Fruit fly (Drosophila melanogaster) whole organism, adult: ENCODE data around the gene wry.

Experiments
- CG11617 ChIP-seq: fragments of 200-800 bp; sonication (Bioruptor generic); optimal IDR thresholded peaks from 2 replicates; lab custom pipeline; 2017; ENCODE audit warnings: mild to moderate bottlenecking, missing biosample characterization, missing genetic modification reagents, missing genetic modification characterization
- CG12768 ChIP-seq: fragments of 200-800 bp; sonication (Bioruptor generic); optimal IDR thresholded peaks from 2 replicates; lab custom pipeline; 2017; ENCODE audit warnings: missing biosample characterization, missing genetic modification characterization, mild to moderate bottlenecking, moderate library complexity, missing genetic modification reagents
- CG14711 ChIP-seq: fragments of 200-800 bp; sonication (Bioruptor generic); optimal IDR thresholded peaks from 2 replicates; lab custom pipeline; 2018; ENCODE audit warnings: missing biosample characterization, mild to moderate bottlenecking, missing genetic modification characterization, moderate library complexity
- CG1620 ChIP-seq: fragments of 200-800 bp; sonication (Bioruptor generic); optimal IDR thresholded peaks from 2 replicates; lab custom pipeline; 2016; ENCODE audit warnings: missing biosample characterization, missing genetic modification characterization
- CG33017 ChIP-seq: fragments of 200-800 bp; sonication (Bioruptor generic); optimal IDR thresholded peaks from 2 replicates; lab custom pipeline; 2018; ENCODE audit warnings: missing biosample characterization, mild to moderate bottlenecking, missing genetic modification characterization, moderate library complexity
- CG5204 ChIP-seq: fragments of 200-800 bp; sonication (Bioruptor generic); optimal IDR thresholded peaks from 2 replicates; lab custom pipeline; 2016; ENCODE audit warnings: missing biosample characterization, missing genetic modification characterization
- CG7045 ChIP-seq: fragments of 200-800 bp; sonication (Bioruptor generic); optimal IDR thresholded peaks from 2 replicates; lab custom pipeline; 2017; ENCODE audit warnings: missing biosample characterization, mild to moderate bottlenecking, missing genetic modification characterization
- CG7101 ChIP-seq: fragments of 200-800 bp; sonication (Bioruptor generic); optimal IDR thresholded peaks from 2 replicates; lab custom pipeline; 2018; ENCODE audit warnings: missing biosample characterization, mild to moderate bottlenecking, missing genetic modification characterization, moderate library complexity
- Clk ChIP-seq: fragments of 200-800 bp; sonication (Bioruptor generic); optimal IDR thresholded peaks from 2 replicates; lab custom pipeline; 2017; ENCODE audit warnings: missing biosample characterization, missing genetic modification characterization
- Crg-1 ChIP-seq: fragments of 200-800 bp; sonication (Bioruptor generic); optimal IDR thresholded peaks from 2 replicates; lab custom pipeline; 2016; ENCODE audit warnings: missing biosample characterization, missing genetic modification characterization
- Hr96 ChIP-seq: fragments of 200-800 bp; sonication (Bioruptor generic); optimal IDR thresholded peaks from 2 replicates; lab custom pipeline; 2016; ENCODE audit warnings: missing biosample characterization, missing genetic modification characterization
- Mnt ChIP-seq: fragments of 200-800 bp; sonication (Bioruptor generic); optimal IDR thresholded peaks from 2 replicates; lab custom pipeline; 2016; ENCODE audit warnings: missing biosample characterization, mild to moderate bottlenecking, missing genetic modification characterization
- bab1 ChIP-seq: fragments of 200-800 bp; sonication (Bioruptor generic); optimal IDR thresholded peaks from 3 replicates; lab custom pipeline; 2019; ENCODE audit warnings: missing biosample characterization, mild to moderate bottlenecking, missing genetic modification characterization, moderate library complexity
- cic ChIP-seq: fragments of 200-800 bp; sonication (Bioruptor generic); optimal IDR thresholded peaks from 2 replicates; lab custom pipeline; 2017; ENCODE audit warnings: missing biosample characterization, mild to moderate bottlenecking, missing genetic modification characterization, moderate library complexity
- cnc ChIP-seq, 2 experiments: fragments of >200 bp; optimal IDR thresholded peaks; 2 replicates each; lab custom pipeline; 2017
- kay ChIP-seq: fragments of 200-800 bp; sonication (Bioruptor generic); peaks from one replicate; lab custom pipeline; 2016; ENCODE audit warnings: missing biosample characterization, missing genetic modification characterization, borderline replicate concordance
- ovo ChIP-seq: fragments of 200-800 bp; sonication (Bioruptor generic); optimal IDR thresholded peaks from 2 replicates; lab custom pipeline; 2016; ENCODE audit warnings: missing biosample characterization, missing genetic modification characterization
- pad ChIP-seq: fragments of 200-800 bp; sonication (Bioruptor generic); optimal IDR thresholded peaks from 3 replicates; lab custom pipeline; 2017; ENCODE audit warnings: missing biosample characterization, missing genetic modification characterization, mild to moderate bottlenecking, moderate library complexity, missing genetic modification reagents
- tj ChIP-seq: fragments of 200-800 bp; sonication (Bioruptor generic); optimal IDR thresholded peaks from 3 replicates; lab custom pipeline; 2017; ENCODE audit warnings: missing biosample characterization, mild to moderate bottlenecking, missing genetic modification characterization, moderate library complexity
- toe ChIP-seq: fragments of 200-800 bp; sonication (Bioruptor generic); optimal IDR thresholded peaks from 2 replicates; lab custom pipeline; 2016; ENCODE audit warnings: missing biosample characterization, missing genetic modification characterization

wry gene

dm6 chr2L:1823231-1823630, 13.1 kb upstream of the wry start, which contains the start of gene CG31933:
Gene CG31933, minus strand, starts transcription at chr2L:1823331.
- TF ChIP-seq CG5204 (GFP tag; lab: Kevin White, UChicago): no peak
- no peak for TF ChIP-seq cic (GFP tag; lab: Kevin White, UChicago)
- TF ChIP-seq CG1620 (GFP tag; lab: Kevin White, UChicago): no peak
- TF ChIP-seq toe (GFP tag; lab: Kevin White, UChicago): no peak
- TF ChIP-seq ovo (GFP tag; lab: Kevin White, UChicago): no peak
- TF ChIP-seq Mnt (GFP tag; lab: Kevin White, UChicago): no peak
- no peak for TF ChIP-seq CG7101 (tag; lab: Kevin White, UChicago)
- TF ChIP-seq bab1 (GFP tag; lab: Kevin White, UChicago): no peak
- TF ChIP-seq Hr96 (GFP tag; lab: Kevin White, UChicago): no peak
- TF ChIP-seq Crg-1 (GFP tag; lab: Kevin White, UChicago): no peak
- TF ChIP-seq pad (GFP tag; lab: Kevin White, UChicago): no peak
- TF ChIP-seq CG11617 (GFP tag; lab: Kevin White, UChicago): no peak
- TF ChIP-seq kay (GFP tag; lab: Kevin White, UChicago): no peak
- no peak for TF ChIP-seq tj
- TF ChIP-seq cnc (optimal IDR thresholded peaks at IDR 0.05; lab: Kevin White, UChicago): no peak
- no peak for TF ChIP-seq CG7045
- TF ChIP-seq CG14711: no peak
- no peak for TF ChIP-seq Clk (GFP tag; lab: Kevin White, UChicago)
- TF ChIP-seq CG33017: no peak
- TF ChIP-seq CG12768 (GFP tag; lab: Kevin White, UChicago): no peak

DNA sequence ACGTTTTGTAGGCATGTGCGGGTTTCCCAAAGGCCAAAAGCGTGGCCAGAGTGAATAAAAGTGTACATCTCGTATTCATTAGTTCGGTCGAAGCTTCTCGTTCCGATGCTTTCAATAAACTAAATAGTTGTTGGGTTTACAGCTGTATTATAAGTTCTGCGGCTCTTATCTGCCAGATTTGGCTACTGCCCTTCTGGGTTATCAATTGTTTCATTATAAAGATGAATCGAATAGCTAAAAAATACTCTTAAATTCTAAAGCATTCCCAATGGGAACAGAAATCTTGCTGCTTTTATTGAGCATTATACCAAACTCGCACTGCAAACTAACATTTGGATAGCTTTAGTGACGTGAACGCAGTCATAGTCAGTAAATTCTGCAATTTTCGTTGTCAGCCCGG, 9.9 kb upstream of the wry start, which contains the start of gene CG31664:
Gene CG31664 (minus strand): TSS at position 101 of the 400 bp plus-strand sequence.
- TF ChIP-seq tj (no peak), pad (GFP tag; lab: Kevin White, UChicago) (no peak), Crg-1 (GFP tag; lab: Kevin White, UChicago) (no peak), CG12768 (GFP tag; lab: Kevin White, UChicago) (no peak), CG1620 (GFP tag; lab: Kevin White, UChicago) (no peak), CG14711 (no peak), cic (GFP tag; lab: Kevin White, UChicago) (no peak), ovo (GFP tag; lab: Kevin White, UChicago) (no peak), CG33017 (no peak), CG11617 (GFP tag; lab: Kevin White, UChicago) (no peak), CG7045 (no peak)

DNA sequence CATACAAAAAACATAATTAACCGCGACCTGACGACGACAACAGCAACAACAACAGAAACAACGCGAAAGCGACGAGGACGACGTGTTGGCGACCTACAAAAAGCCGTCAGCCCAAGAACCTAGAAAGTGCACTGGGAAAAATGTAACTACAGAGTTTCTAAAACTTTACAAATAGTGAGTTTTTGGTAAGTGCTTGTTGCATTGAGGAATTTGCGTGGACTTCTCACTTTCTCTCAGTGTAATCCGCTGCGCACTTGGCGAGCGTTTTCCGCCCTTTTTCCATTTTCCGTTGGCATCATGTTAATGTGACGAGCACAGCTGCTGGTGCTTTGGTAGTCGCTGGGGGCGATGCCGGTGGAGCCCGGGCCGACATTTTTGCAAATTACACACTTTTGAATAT, 8.1 kb upstream of the wry start:
- TF ChIP-seq Clk (GFP tag; lab: Kevin White, UChicago) (no peak), CG5204 (GFP tag; lab: Kevin White, UChicago) (no peak), CG33017 (no peak), kay (GFP tag; lab: Kevin White, UChicago) (no peak), cic (GFP tag; lab: Kevin White, UChicago) (no peak), CG1620 (GFP tag; lab: Kevin White, UChicago) (no peak), bab1 (GFP tag; lab: Kevin White, UChicago) (no peak), CG14711 (no peak), CG12768 (GFP tag; lab: Kevin White, UChicago) (no peak), CG11617 (GFP tag; lab: Kevin White, UChicago) (no peak), cnc (optimal IDR thresholded peaks at IDR 0.05; lab: Kevin White, UChicago) (no peak), Crg-1 (GFP tag; lab: Kevin White, UChicago) (no peak), pad (GFP tag; lab: Kevin White, UChicago) (no peak), Hr96 (GFP tag; lab: Kevin White, UChicago) (no peak), ovo (GFP tag; lab: Kevin White, UChicago) (no peak), CG7101 (tag; lab: Kevin White, UChicago) (no peak), tj (no peak)

- TF ChIP-seq bab1 (GFP tag; lab: Kevin White, UChicago) (no peak), CG7101 (tag; lab: Kevin White, UChicago) (no peak), Clk (GFP tag; lab: Kevin White, UChicago) (no peak), CG33017 (no peak), Crg-1 (GFP tag; lab: Kevin White, UChicago) (no peak)
Observed at dm6 chr2L:1832465-1832864, 3.9 kb upstream of the wry start, which contains the start of gene c-cup. Gene c-cup, minus strand, starts transcription at chr2L:1832565.

DNA sequence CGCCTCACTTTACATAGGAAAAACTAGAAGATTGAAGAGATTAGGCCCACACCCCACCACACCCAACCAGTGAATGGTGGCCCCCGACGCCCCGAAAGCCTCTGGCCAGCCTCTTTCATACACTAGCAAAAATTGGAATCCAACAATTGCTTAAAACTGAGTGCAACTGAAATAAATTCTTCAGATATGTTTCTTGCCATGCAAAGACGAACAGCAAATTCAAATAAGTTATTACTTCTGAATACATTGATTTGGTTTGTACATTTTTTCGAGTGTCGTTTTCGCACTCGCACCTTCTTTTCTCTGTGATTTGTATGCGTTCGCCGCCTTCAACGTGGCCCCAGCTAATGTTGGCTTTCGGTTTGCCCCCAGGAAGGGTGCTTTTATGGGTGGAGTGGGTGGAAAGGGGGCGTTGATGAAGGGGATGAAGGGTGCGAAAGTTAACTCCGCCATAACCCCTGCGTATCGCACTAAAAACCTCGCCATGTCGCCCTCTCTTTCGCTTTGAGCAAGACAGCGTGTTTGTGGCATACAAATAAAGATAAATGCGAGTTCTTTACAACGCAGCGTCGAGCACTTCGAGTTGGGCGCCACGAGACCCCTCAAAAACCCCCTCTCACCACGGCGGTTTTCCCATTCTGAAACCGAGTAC, 1.5 kb downstream of the wry start:
- TF ChIP-seq Mnt (GFP tag; lab: Kevin White, UChicago) (no peak), CG7045 (no peak), CG33017 (no peak), Crg-1 (GFP tag; lab: Kevin White, UChicago) (no peak), Clk (GFP tag; lab: Kevin White, UChicago) (no peak), Hr96 (GFP tag; lab: Kevin White, UChicago) (no peak), bab1 (GFP tag; lab: Kevin White, UChicago) (no peak), CG14711 (no peak), cnc (optimal IDR thresholded peaks at IDR 0.05; lab: Kevin White, UChicago) (no peak), CG11617 (GFP tag; lab: Kevin White, UChicago) (no peak), kay (GFP tag; lab: Kevin White, UChicago) (no peak), CG1620 (GFP tag; lab: Kevin White, UChicago) (no peak), toe (GFP tag; lab: Kevin White, UChicago) (no peak), CG12768 (GFP tag; lab: Kevin White, UChicago) (no peak), CG5204 (GFP tag; lab: Kevin White, UChicago) (no peak)

DNA sequence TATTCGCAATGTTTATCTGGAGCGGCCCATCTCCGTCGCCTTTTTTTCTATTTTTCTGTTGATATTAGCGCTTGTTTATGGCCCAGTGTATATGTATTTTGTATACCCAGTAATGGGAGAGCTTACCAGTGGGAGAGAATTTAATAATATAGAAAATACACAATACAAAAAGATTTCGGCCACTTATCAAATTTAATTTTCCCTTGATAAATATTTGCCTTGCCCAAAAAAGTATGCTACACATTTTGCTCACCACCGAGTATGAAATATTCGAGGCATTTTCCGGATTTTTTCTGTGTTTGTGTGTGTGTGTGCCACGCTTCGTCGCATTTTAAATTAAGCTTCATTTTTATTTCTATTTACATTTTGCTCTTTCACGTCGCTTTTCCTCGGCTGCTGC, 2.7 kb downstream of the wry start:
- TF ChIP-seq pad (GFP tag; lab: Kevin White, UChicago): no peak
- TF ChIP-seq cic (GFP tag; lab: Kevin White, UChicago): no peak
- no peak for TF ChIP-seq Mnt (GFP tag; lab: Kevin White, UChicago)
- TF ChIP-seq CG33017: no peak
- no peak for TF ChIP-seq toe (GFP tag; lab: Kevin White, UChicago)
- no peak for TF ChIP-seq cnc (optimal IDR thresholded peaks at IDR 0.05; lab: Kevin White, UChicago)
- no peak for TF ChIP-seq CG7101 (tag; lab: Kevin White, UChicago)
- no peak for TF ChIP-seq CG5204 (GFP tag; lab: Kevin White, UChicago)
- no peak for TF ChIP-seq Clk (GFP tag; lab: Kevin White, UChicago)
- TF ChIP-seq CG14711: no peak
- TF ChIP-seq ovo (GFP tag; lab: Kevin White, UChicago): no peak
- no peak for TF ChIP-seq CG12768 (GFP tag; lab: Kevin White, UChicago)
- TF ChIP-seq CG11617 (GFP tag; lab: Kevin White, UChicago): no peak
- no peak for TF ChIP-seq tj
- TF ChIP-seq Hr96 (GFP tag; lab: Kevin White, UChicago): no peak
- TF ChIP-seq CG7045: no peak
- no peak for TF ChIP-seq kay (GFP tag; lab: Kevin White, UChicago)
- TF ChIP-seq bab1 (GFP tag; lab: Kevin White, UChicago): no peak
- no peak for TF ChIP-seq CG1620 (GFP tag; lab: Kevin White, UChicago)
- no peak for TF ChIP-seq Crg-1 (GFP tag; lab: Kevin White, UChicago)
